Fruit fly (Drosophila melanogaster): ENCODE results near the gene CG11409.

- TF ChIP-seq pan (optimal IDR thresholded peaks at IDR 0.05) (no peak), EcR (GFP tag; optimal IDR thresholded peaks at IDR 0.05) (no peak), CG8478 (optimal IDR thresholded peaks at IDR 0.05) (no peak), psq (optimal IDR thresholded peaks at IDR 0.05) (no peak)
Measured at dm6 chrX:1381413-1381991, 40.1 kb upstream of the CG11409 start.

All from whole organism.